Worm (Caenorhabditis elegans): Measurements from ENCODE around the gene C04F6.7.

C04F6.7 gene

DNA sequence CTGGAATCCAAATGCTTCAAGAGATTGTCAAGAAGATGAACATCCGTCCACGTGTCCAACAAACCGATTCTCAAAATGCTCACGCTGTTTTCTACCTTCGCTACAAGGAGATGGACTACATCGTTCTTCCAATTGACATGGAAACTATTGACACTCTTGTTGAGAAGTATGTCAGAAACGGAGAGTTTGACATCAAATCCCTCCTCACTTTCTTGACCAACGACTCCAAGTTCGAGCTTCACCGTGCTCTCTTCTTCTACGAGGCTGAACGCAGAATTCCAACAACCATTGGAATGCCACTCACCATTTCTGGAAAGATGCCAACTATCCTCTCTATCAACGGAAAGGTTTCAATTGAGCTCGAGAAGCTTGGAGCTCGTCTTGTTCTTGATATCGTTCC, 13.2 kb downstream of the C04F6.7 start:
- TF ChIP-seq Y53G8AR.9 (GFP tag; conservative IDR thresholded peaks at IDR 0.05) (0 out of 2 replicates have a peak, but pooled peaks have one; percentile 54), Y56A3A.18 (GFP tag; IDR thresholded peaks at IDR 0.05) (peak; percentile 59; the same call in 1 of the 2 replicates)

DNA sequence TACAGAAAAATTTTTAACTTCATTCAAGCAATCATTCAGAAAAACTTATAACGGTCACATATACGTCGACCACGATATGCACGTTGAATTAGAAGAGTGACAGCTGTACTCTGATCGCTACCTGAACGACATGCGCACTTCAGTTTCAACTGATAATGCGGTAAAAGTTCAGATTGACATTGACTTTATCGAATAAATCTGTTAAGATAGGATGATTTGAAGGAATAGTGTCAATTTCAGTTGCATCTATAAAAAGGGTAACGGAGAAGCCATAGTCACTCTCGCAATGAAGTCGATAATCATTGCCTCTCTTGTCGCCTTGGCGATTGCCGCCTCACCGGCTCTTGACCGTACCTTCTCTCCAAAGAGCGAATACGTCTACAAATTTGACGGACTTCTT, 15.8 kb downstream of the C04F6.7 start, which contains the start of gene vit-5:
Gene vit-5, plus strand, starts transcription at position 277 of the 400 bp plus-strand sequence.
- TF ChIP-seq tlf-1 (GFP tag; optimal IDR thresholded peaks at IDR 0.05) (no peak), nfyb-1 (GFP tag; IDR thresholded peaks at IDR 0.05) (no peak), F55B11.4 (tag; optimal IDR thresholded peaks at IDR 0.05; ENCODE audit: borderline replicate concordance, insufficient read depth) (no peak), F39B2.1 (GFP tag; IDR thresholded peaks at IDR 0.05) (no peak), attf-5 (GFP tag; optimal IDR thresholded peaks at IDR 0.05) (no peak), D2030.7 (GFP tag; IDR thresholded peaks at IDR 0.05) (no peak), aptf-2 (GFP tag; conservative IDR thresholded peaks at IDR 0.05) (no peak), let-607 (tag; optimal IDR thresholded peaks at IDR 0.05) (peak in 1 of 2 experiments; percentile 69), ZK185.1 (tag; optimal IDR thresholded peaks at IDR 0.05; ENCODE audit: poor library complexity, severe bottlenecking) (no peak), ekl-4 (GFP tag; IDR thresholded peaks at IDR 0.05) (no peak), T07F8.4 (tag; optimal IDR thresholded peaks at IDR 0.05) (no peak), ztf-22 (GFP tag; optimal IDR thresholded peaks at IDR 0.05) (peak; percentile 58), aptf-3 (GFP tag; IDR thresholded peaks at IDR 0.05) (no peak), K12H6.12 (tag; optimal IDR thresholded peaks at IDR 0.05) (no peak), lir-1 (GFP tag; conservative IDR thresholded peaks at IDR 0.05) (no peak), ama-1 (optimal IDR thresholded peaks at IDR 0.05) (no peak), ama-1 (GFP tag; optimal IDR thresholded peaks at IDR 0.05) (no peak), unc-130 (GFP tag; optimal IDR thresholded peaks at IDR 0.05) (no peak), mcd-1 (GFP tag; IDR thresholded peaks at IDR 0.05) (no peak; the same call in 1 of the 2 replicates), athp-1 (tag; optimal IDR thresholded peaks at IDR 0.05) (no peak), unc-62 (GFP tag; optimal IDR thresholded peaks at IDR 0.05) (no peak), lsy-27 (tag; optimal IDR thresholded peaks at IDR 0.05; ENCODE audit: borderline replicate concordance, insufficient read depth) (no peak), K11D2.4 (GFP tag; IDR thresholded peaks at IDR 0.05) (no peak), F23B12.7 (tag; optimal IDR thresholded peaks at IDR 0.05; ENCODE audit: insufficient read depth) (no peak), cebp-1 (GFP tag; IDR thresholded peaks at IDR 0.05) (no peak), cebp-1 (tag; optimal IDR thresholded peaks at IDR 0.05) (no peak), efl-1 (GFP tag; optimal IDR thresholded peaks at IDR 0.05) (no peak), nhr-80 (tag; optimal IDR thresholded peaks at IDR 0.05) (peak; percentile 83), B0261.1 (tag; optimal IDR thresholded peaks at IDR 0.05) (no peak), chd-7 (tag; optimal IDR thresholded peaks at IDR 0.05) (peak; percentile 56), rpc-1 (optimal IDR thresholded peaks at IDR 0.05) (no peak), rpc-1 (tag; optimal IDR thresholded peaks at IDR 0.05) (no peak), F57A8.1 (GFP tag; optimal IDR thresholded peaks at IDR 0.05) (no peak), hsf-1 (GFP tag; IDR thresholded peaks at IDR 0.05) (no peak), somi-1 (GFP tag; optimal IDR thresholded peaks at IDR 0.05) (no peak), tbx-9 (tag; optimal IDR thresholded peaks at IDR 0.05; ENCODE audit: borderline replicate concordance) (no peak), hlh-26 (GFP tag; conservative IDR thresholded peaks at IDR 0.05) (no peak), ceh-91 (GFP tag; IDR thresholded peaks at IDR 0.05) (no peak), atf-7 (tag; optimal IDR thresholded peaks at IDR 0.05) (peak; percentile 66)

All from whole organism, young adult.